Fruit fly (Drosophila melanogaster) whole organism, embryonic: Measurements from ENCODE around the gene CG5262.

Experiments
- Blimp-1 ChIP-seq: fragments of 200-800 bp; sonication (Bioruptor generic); optimal IDR thresholded peaks from 3 replicates; lab custom pipeline; 2018; ENCODE audit warnings: missing biosample characterization, missing genetic modification characterization, mild to moderate bottlenecking, moderate library complexity, missing genetic modification reagents
- CG10147 ChIP-seq: fragments of 200-800 bp; sonication (Bioruptor generic); optimal IDR thresholded peaks from 2 replicates; lab custom pipeline; 2019; ENCODE audit warnings: missing biosample characterization, mild to moderate bottlenecking, missing genetic modification characterization, moderate library complexity
- CG10209 ChIP-seq: fragments of 200-800 bp; sonication (Bioruptor generic); optimal IDR thresholded peaks from 3 replicates; lab custom pipeline; 2017; ENCODE audit warnings: missing biosample characterization, mild to moderate bottlenecking, missing genetic modification characterization, missing genetic modification reagents
- CG10366 ChIP-seq: fragments of 200-800 bp; sonication (Bioruptor generic); IDR thresholded peaks from 2 replicates; pipeline ENCODE4 v1.3.6; 2022; ENCODE audit warnings: missing biosample characterization, missing genetic modification characterization
- CG11085 ChIP-seq: fragments of 200-800 bp; sonication (Bioruptor generic); IDR thresholded peaks from 2 replicates; pipeline ENCODE4 v1.3.6; 2022; ENCODE audit warnings: missing biosample characterization, missing genetic modification characterization
- CG1233 ChIP-seq: fragments of 200-800 bp; sonication (Bioruptor generic); optimal IDR thresholded peaks from 4 replicates; lab custom pipeline; 2018; ENCODE audit warnings: missing biosample characterization, mild to moderate bottlenecking, missing genetic modification characterization
- CG12391 ChIP-seq: fragments of 200-800 bp; sonication (Bioruptor generic); optimal IDR thresholded peaks from 3 replicates; lab custom pipeline; 2018; ENCODE audit warnings: missing biosample characterization, mild to moderate bottlenecking, missing genetic modification characterization, moderate library complexity
- CG13624 ChIP-seq: fragments of 200-800 bp; sonication (Bioruptor generic); optimal IDR thresholded peaks from 2 replicates; lab custom pipeline; 2016; ENCODE audit warnings: missing biosample characterization, missing genetic modification characterization
- CG13775 ChIP-seq: fragments of 200-800 bp; sonication (Bioruptor generic); optimal IDR thresholded peaks from 3 replicates; lab custom pipeline; 2017; ENCODE audit warnings: missing biosample characterization, mild to moderate bottlenecking, missing genetic modification characterization
- CG15479 ChIP-seq: fragments of 200-800 bp; sonication (Bioruptor generic); optimal IDR thresholded peaks from 3 replicates; lab custom pipeline; 2019; ENCODE audit warnings: missing biosample characterization, mild to moderate bottlenecking, missing genetic modification characterization, moderate library complexity
- CG1603 ChIP-seq: fragments of 200-800 bp; sonication (Bioruptor generic); optimal IDR thresholded peaks from 2 replicates; lab custom pipeline; 2019; ENCODE audit warnings: missing biosample characterization, mild to moderate bottlenecking, missing genetic modification characterization, moderate library complexity
- CG16813 ChIP-seq: fragments of 200-800 bp; sonication (Bioruptor generic); IDR thresholded peaks from 3 replicates; pipeline ENCODE4 v1.3.6; 2022; ENCODE audit warnings: missing biosample characterization, missing genetic modification characterization; ENCODE audit not compliant: partially characterized antibody
- CG17186 ChIP-seq: fragments of 200-800 bp; sonication (Bioruptor generic); optimal IDR thresholded peaks from 3 replicates; lab custom pipeline; 2017; ENCODE audit warnings: missing biosample characterization, missing genetic modification reagents, missing genetic modification characterization
- CG17328 ChIP-seq: fragments of 200-800 bp; sonication (Bioruptor generic); IDR thresholded peaks from 2 replicates; pipeline ENCODE4 v1.3.6; 2022; ENCODE audit warnings: missing biosample characterization, missing genetic modification characterization
- CG17612 ChIP-seq: fragments of 200-800 bp; sonication (Bioruptor generic); IDR thresholded peaks from 2 replicates; pipeline ENCODE4 v1.3.6; 2022; ENCODE audit warnings: missing biosample characterization, missing genetic modification characterization
- CG2199 ChIP-seq: fragments of 200-800 bp; sonication (Bioruptor generic); IDR thresholded peaks from 3 replicates; pipeline ENCODE4 v1.3.6; 2022; ENCODE audit warnings: missing biosample characterization, missing genetic modification characterization
- CG32772 ChIP-seq: fragments of 200-800 bp; sonication (Bioruptor generic); IDR thresholded peaks from 2 replicates; pipeline ENCODE4 v1.3.6; 2022; ENCODE audit warnings: missing biosample characterization, missing genetic modification characterization
- CG5245 ChIP-seq: fragments of 200-800 bp; sonication (Bioruptor generic); optimal IDR thresholded peaks from 3 replicates; lab custom pipeline; 2016; ENCODE audit warnings: missing biosample characterization, missing genetic modification characterization
- CG6689 ChIP-seq: fragments of 200-800 bp; sonication (Bioruptor generic); IDR thresholded peaks from 2 replicates; pipeline ENCODE4 v1.3.6; 2022; ENCODE audit warnings: missing biosample characterization, missing genetic modification characterization
- CG7357 ChIP-seq: fragments of 200-800 bp; sonication (Bioruptor generic); IDR thresholded peaks from 3 replicates; pipeline ENCODE4 v1.3.6; 2022; ENCODE audit warnings: missing biosample characterization, missing genetic modification characterization
- CG8388 ChIP-seq: fragments of 200-800 bp; sonication (Bioruptor generic); optimal IDR thresholded peaks from 2 replicates; lab custom pipeline; 2019; ENCODE audit warnings: missing biosample characterization, mild to moderate bottlenecking, missing genetic modification characterization, moderate library complexity
- D19A ChIP-seq: fragments of 200-800 bp; optimal IDR thresholded peaks from 3 replicates; lab custom pipeline; 2019; ENCODE audit warnings: missing biosample characterization, mild to moderate bottlenecking, missing genetic modification characterization, moderate library complexity
- Doc2 ChIP-seq: fragments of 200-800 bp; sonication (Bioruptor generic); IDR thresholded peaks from 2 replicates; pipeline ENCODE4 v1.3.6; 2022; ENCODE audit warnings: missing biosample characterization, missing genetic modification characterization
- Ets65A ChIP-seq: fragments of 200-800 bp; sonication (Bioruptor generic); peaks from one replicate; lab custom pipeline; 2016; ENCODE audit warnings: missing biosample characterization, missing genetic modification characterization
- Gsc ChIP-seq: fragments of 200-800 bp; sonication (Bioruptor generic); IDR thresholded peaks from 2 replicates; pipeline ENCODE4 v1.3.6; 2022; ENCODE audit warnings: missing biosample characterization, missing genetic modification characterization
- HLHmδ ChIP-seq: fragments of 200-800 bp; sonication (Bioruptor generic); optimal IDR thresholded peaks from 2 replicates; lab custom pipeline; 2018; ENCODE audit warnings: missing biosample characterization, mild to moderate bottlenecking, missing genetic modification characterization, moderate library complexity
- Hr3 ChIP-seq: fragments of 200-800 bp; sonication (Bioruptor generic); optimal IDR thresholded peaks from 3 replicates; lab custom pipeline; 2016; ENCODE audit warnings: missing biosample characterization, missing genetic modification characterization
- Med ChIP-seq: fragments of 200-800 bp; sonication (Bioruptor generic); peaks from one replicate; lab custom pipeline; 2016; ENCODE audit warnings: missing biosample characterization, missing genetic modification characterization, mild to moderate bottlenecking, inconsistent platforms, moderate library complexity
- Myb ChIP-seq: fragments of 200-800 bp; sonication (Bioruptor generic); optimal IDR thresholded peaks from 2 replicates; lab custom pipeline; 2016; ENCODE audit warnings: missing biosample characterization, missing genetic modification characterization
- Neu2 ChIP-seq: fragments of 200-800 bp; sonication (Bioruptor generic); optimal IDR thresholded peaks from 3 replicates; lab custom pipeline; 2016; ENCODE audit warnings: missing biosample characterization, missing genetic modification characterization, borderline replicate concordance
- Poxn ChIP-seq: fragments of 200-800 bp; sonication (Bioruptor generic); IDR thresholded peaks from 2 replicates; pipeline ENCODE4 v1.3.6; 2022; ENCODE audit warnings: missing biosample characterization, missing genetic modification characterization
- Spps ChIP-seq: fragments of 200-800 bp; sonication (Bioruptor generic); optimal IDR thresholded peaks from 2 replicates; lab custom pipeline; 2018; ENCODE audit warnings: missing biosample characterization, mild to moderate bottlenecking, missing genetic modification characterization
- ap ChIP-seq: fragments of 200-800 bp; sonication (Bioruptor generic); IDR thresholded peaks from 2 replicates; pipeline ENCODE4 v1.3.6; 2022; ENCODE audit warnings: missing biosample characterization, missing genetic modification characterization
- bowl ChIP-seq: fragments of 200-800 bp; sonication (Bioruptor generic); IDR thresholded peaks from 2 replicates; pipeline ENCODE4 v1.3.6; 2022; ENCODE audit warnings: missing biosample characterization, missing genetic modification characterization
- ci ChIP-seq: fragments of 200-800 bp; sonication (Bioruptor generic); IDR thresholded peaks from 3 replicates; pipeline ENCODE4 v1.3.6; 2022; ENCODE audit warnings: missing biosample characterization, missing genetic modification characterization
- disco-r ChIP-seq: fragments of 200-800 bp; sonication (Bioruptor generic); optimal IDR thresholded peaks from 2 replicates; lab custom pipeline; 2016; ENCODE audit warnings: missing biosample characterization, missing genetic modification characterization
- dm ChIP-seq: fragments of 200-800 bp; sonication (Bioruptor generic); optimal IDR thresholded peaks from 3 replicates; lab custom pipeline; 2016; ENCODE audit warnings: missing biosample characterization, missing genetic modification characterization
- jumu ChIP-seq: fragments of 200-800 bp; sonication (Bioruptor generic); optimal IDR thresholded peaks from 3 replicates; lab custom pipeline; 2016; ENCODE audit warnings: missing biosample characterization, missing genetic modification characterization
- ken ChIP-seq: fragments of 200-800 bp; sonication (Bioruptor generic); IDR thresholded peaks from 3 replicates; pipeline ENCODE4 v1.3.6; 2022; ENCODE audit warnings: missing biosample characterization, missing genetic modification characterization
- kni ChIP-seq: fragments of 200-800 bp; sonication (Bioruptor generic); optimal IDR thresholded peaks from 3 replicates; lab custom pipeline; 2017; ENCODE audit warnings: mild to moderate bottlenecking, missing biosample characterization, missing genetic modification reagents, missing genetic modification characterization
- lbe ChIP-seq: fragments of 200-800 bp; sonication (Bioruptor generic); optimal IDR thresholded peaks from 2 replicates; lab custom pipeline; 2016; ENCODE audit warnings: missing biosample characterization, mild to moderate bottlenecking, missing genetic modification characterization
- lilli ChIP-seq: fragments of 200-800 bp; sonication (Bioruptor generic); optimal IDR thresholded peaks from 3 replicates; lab custom pipeline; 2016; ENCODE audit warnings: missing biosample characterization, missing genetic modification characterization
- nerfin-1 ChIP-seq: fragments of 200-800 bp; sonication (Bioruptor generic); optimal IDR thresholded peaks from 3 replicates; lab custom pipeline; 2019; ENCODE audit warnings: missing biosample characterization, mild to moderate bottlenecking, missing genetic modification characterization, moderate library complexity
- nom ChIP-seq: fragments of 200-800 bp; sonication (Bioruptor generic); optimal IDR thresholded peaks from 2 replicates; lab custom pipeline; 2017; ENCODE audit warnings: missing biosample characterization, missing genetic modification characterization, mild to moderate bottlenecking, moderate library complexity, missing genetic modification reagents
- row ChIP-seq: fragments of 200-800 bp; sonication (Bioruptor generic); IDR thresholded peaks from 3 replicates; pipeline ENCODE4 v1.3.6; 2022; ENCODE audit warnings: missing biosample characterization, missing genetic modification characterization
- schlank ChIP-seq: fragments of 200-800 bp; sonication (Bioruptor generic); optimal IDR thresholded peaks from 2 replicates; lab custom pipeline; 2018; ENCODE audit warnings: missing biosample characterization, mild to moderate bottlenecking, missing genetic modification characterization
- shn ChIP-seq: fragments of 200-800 bp; sonication (Bioruptor generic); optimal IDR thresholded peaks from 3 replicates; lab custom pipeline; 2016; ENCODE audit warnings: missing biosample characterization, missing genetic modification characterization
- yki ChIP-seq: fragments of >200 bp; optimal IDR thresholded peaks from 3 replicates; lab custom pipeline; 2018

Gene CG5262

DNA sequence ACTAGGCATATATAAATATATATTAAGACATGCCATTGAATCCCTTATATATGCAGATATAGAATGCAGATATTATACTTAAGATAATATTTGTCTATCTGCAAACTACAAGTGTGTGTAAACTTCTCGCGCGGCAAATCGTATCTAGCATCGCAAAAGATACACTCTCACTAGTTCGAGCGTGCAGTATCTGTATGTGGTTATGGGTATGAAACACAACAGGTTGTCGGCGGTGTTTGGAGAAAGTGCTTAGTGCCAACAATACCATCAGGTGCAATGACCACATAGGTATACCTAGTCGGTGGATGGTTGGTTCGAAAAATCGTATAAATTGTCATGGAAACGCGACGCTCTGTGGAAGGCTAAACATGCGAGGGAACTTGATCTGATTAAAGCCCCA, 25.8 kb downstream of the CG5262 start:
- no peak for TF ChIP-seq Hr3 (GFP tag; lab: Kevin White, UChicago)
- peak; percentile 20 for TF ChIP-seq Med
- TF ChIP-seq schlank (tag; lab: Kevin White, UChicago): no peak
- TF ChIP-seq CG17612 (GFP tag; lab: Robert Waterston, UW): no peak
- peak; percentile 69; the same call in 1 of the 3 replicates for TF ChIP-seq CG2199 (GFP tag; lab: Robert Waterston, UW)
- TF ChIP-seq ken (GFP tag; lab: Robert Waterston, UW): 0 out of 3 replicates have a peak, but pooled peaks have one; percentile 22
- no peak for TF ChIP-seq Gsc (GFP tag; lab: Robert Waterston, UW)
- TF ChIP-seq Blimp-1 (GFP tag; lab: Kevin White, UChicago): peak; percentile 93
- peak; percentile 21 for TF ChIP-seq CG15479
- TF ChIP-seq HLHmδ: peak; percentile 5
- TF ChIP-seq CG12391 (tag; lab: Kevin White, UChicago): no peak
- TF ChIP-seq ci (GFP tag; lab: Robert Waterston, UW): peak; percentile 9; the same call in 1 of the 3 replicates

DNA sequence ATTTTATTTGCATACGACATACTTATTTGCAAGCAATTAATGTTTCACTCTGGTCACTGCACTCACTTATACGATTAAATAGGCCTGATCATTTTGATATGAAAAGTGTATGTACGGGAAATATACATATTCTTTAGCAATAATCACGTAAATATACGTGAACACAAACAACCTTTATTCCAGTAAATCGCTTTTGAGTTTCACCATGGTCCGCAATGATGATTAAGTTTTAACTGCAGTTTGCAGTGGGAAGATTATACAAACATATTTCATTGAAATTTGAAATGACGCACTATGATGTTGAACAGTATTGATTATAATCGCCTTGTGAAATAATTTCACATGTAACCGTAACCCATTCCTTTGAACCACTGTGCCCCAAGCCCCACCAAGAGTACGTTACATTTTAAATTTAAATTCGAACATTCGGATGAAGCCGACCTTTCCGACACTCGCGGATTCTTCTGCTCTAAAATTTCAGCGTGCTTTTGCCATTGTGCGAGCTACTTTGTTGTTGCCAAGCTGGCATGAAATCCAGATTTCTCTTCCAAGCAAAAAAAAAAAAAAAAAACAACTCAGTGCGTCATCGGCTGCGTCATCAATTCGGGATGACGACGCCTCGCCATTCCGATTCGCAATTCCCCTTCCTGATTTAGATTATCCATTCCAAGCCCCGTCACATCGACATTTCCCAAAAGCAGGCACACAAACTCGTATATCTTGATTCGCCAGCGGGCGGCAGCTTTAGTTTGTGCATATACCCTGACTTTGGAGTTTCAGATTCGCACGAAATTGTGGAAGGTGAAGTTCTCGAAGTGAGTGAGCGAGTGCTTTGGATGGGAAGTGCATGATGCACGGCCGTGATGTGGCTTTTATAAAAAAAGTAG, 26.5 kb downstream of the CG5262 start:
- peak; percentile 22 for TF ChIP-seq nom (GFP tag; lab: Kevin White, UChicago)
- TF ChIP-seq bowl (GFP tag; lab: Robert Waterston, UW): no peak
- no peak for TF ChIP-seq shn (GFP tag; lab: Kevin White, UChicago)
- TF ChIP-seq CG8388 (GFP tag; lab: Kevin White, UChicago): no peak
- no peak for TF ChIP-seq CG7357
- no peak for TF ChIP-seq CG11085 (GFP tag; lab: Robert Waterston, UW)
- TF ChIP-seq dm: no peak
- no peak for TF ChIP-seq CG17328 (GFP tag; lab: Robert Waterston, UW)
- TF ChIP-seq kni (GFP tag; lab: Kevin White, UChicago): no peak
- TF ChIP-seq CG6689 (GFP tag; lab: Robert Waterston, UW): peak; percentile 20; the same call in 1 of the 2 replicates
- peak; percentile 17 for TF ChIP-seq D19A (tag; lab: Kevin White, UChicago)
- peak; percentile 15 for TF ChIP-seq CG13775 (GFP tag; lab: Kevin White, UChicago)
- TF ChIP-seq CG13624 (GFP tag; lab: Kevin White, UChicago): peak; percentile 26
- TF ChIP-seq lilli (GFP tag; lab: Kevin White, UChicago): no peak
- peak; percentile 29 for TF ChIP-seq lbe (GFP tag; lab: Kevin White, UChicago)
- no peak for TF ChIP-seq CG10147 (GFP tag; lab: Kevin White, UChicago)
- TF ChIP-seq Neu2: no peak
- no peak for TF ChIP-seq yki
- peak; percentile 27; the same call in 1 of the 3 replicates for TF ChIP-seq row
- TF ChIP-seq CG32772 (GFP tag; lab: Robert Waterston, UW): no peak
- TF ChIP-seq Poxn (GFP tag; lab: Robert Waterston, UW): no peak
- peak; percentile 21 for TF ChIP-seq Myb (GFP tag; lab: Kevin White, UChicago)
- TF ChIP-seq CG17186: no peak
- TF ChIP-seq nerfin-1: no peak
- no peak for TF ChIP-seq HLHmδ
- no peak for TF ChIP-seq disco-r
- no peak for TF ChIP-seq CG5245 (GFP tag; lab: Kevin White, UChicago)
- 0 out of 3 replicates have a peak, but pooled peaks have one; percentile 0 for TF ChIP-seq CG2199 (GFP tag; lab: Robert Waterston, UW)
- TF ChIP-seq CG10366 (GFP tag; lab: Robert Waterston, UW): no peak
- no peak for TF ChIP-seq CG10209
- TF ChIP-seq CG1233 (GFP tag; lab: Kevin White, UChicago): no peak
- peak; percentile 48 for TF ChIP-seq Ets65A (GFP tag; lab: Kevin White, UChicago)
- TF ChIP-seq CG1603 (tag; lab: Kevin White, UChicago): peak; percentile 23
- no peak for TF ChIP-seq ap (GFP tag; lab: Robert Waterston, UW)
- TF ChIP-seq CG16813 (GFP tag; lab: Robert Waterston, UW): 0 out of 3 replicates have a peak, but pooled peaks have one; percentile 32
- TF ChIP-seq jumu: no peak
- no peak for TF ChIP-seq Doc2 (GFP tag; lab: Robert Waterston, UW)
- TF ChIP-seq Spps (tag; lab: Kevin White, UChicago): no peak
